Fruit fly (Drosophila melanogaster): Measurements from ENCODE around the gene Spag1.
A peak's percentile ranks its signal among the peaks of the same experiment; 100 is the strongest.

The Spag1 gene

DNA sequence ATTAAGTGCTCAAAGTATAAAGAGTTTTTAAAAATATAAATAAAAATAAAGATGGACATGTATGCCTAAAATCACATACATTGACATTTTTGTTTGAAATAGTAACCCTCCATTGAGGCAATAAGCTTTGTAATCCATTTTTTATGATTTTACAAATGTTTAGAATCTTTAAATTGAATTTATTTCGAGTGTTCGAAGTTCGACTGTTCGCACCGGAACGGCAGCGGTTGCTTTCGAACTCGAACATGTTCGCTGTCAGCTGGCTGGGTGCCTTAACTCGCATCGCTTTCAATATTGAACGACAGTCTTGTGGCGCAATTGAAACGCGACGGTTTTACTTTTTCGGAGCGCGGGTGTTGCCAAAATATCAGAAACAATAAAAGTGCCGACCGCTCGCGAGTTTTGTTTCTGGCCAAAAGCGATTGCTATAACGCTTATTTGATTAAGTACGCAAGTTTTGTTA is 32.1 kb upstream of the Spag1 start, which contains the start of gene CG46339 (continued):
- peak; percentile 79 for TF ChIP-seq CG15514 (GFP tag; optimal IDR thresholded peaks at IDR 0.05)
- peak; percentile 54; the same call in 1 of the 2 replicates for TF ChIP-seq amos (GFP tag; IDR thresholded peaks at IDR 0.05; ENCODE audit: partially characterized antibody)
- peak; percentile 74 for TF ChIP-seq Hey (tag; optimal IDR thresholded peaks at IDR 0.05)
- TF ChIP-seq nau (GFP tag; optimal IDR thresholded peaks at IDR 0.05): peak; percentile 66
- peak; percentile 42 for TF ChIP-seq bigmax (GFP tag; optimal IDR thresholded peaks at IDR 0.05)
- TF ChIP-seq CG6813 (GFP tag; optimal IDR thresholded peaks at IDR 0.05): peak; percentile 84
- TF ChIP-seq CG9437 (GFP tag; optimal IDR thresholded peaks at IDR 0.05): no peak
- no peak for TF ChIP-seq Ets65A (GFP tag)
- no peak for TF ChIP-seq nerfin-2 (GFP tag; IDR thresholded peaks at IDR 0.05; ENCODE audit: partially characterized antibody)
- peak; percentile 47 for TF ChIP-seq lilli (GFP tag; optimal IDR thresholded peaks at IDR 0.05)
- peak; percentile 54 for TF ChIP-seq CG15011 (GFP tag; optimal IDR thresholded peaks at IDR 0.05)
- peak; percentile 7 for TF ChIP-seq gsb-n (tag; optimal IDR thresholded peaks at IDR 0.05)
- peak; percentile 88 for TF ChIP-seq CG7987 (GFP tag; optimal IDR thresholded peaks at IDR 0.05)
- peak; percentile 43; the same call in 1 of the 3 replicates for TF ChIP-seq tgo (GFP tag; IDR thresholded peaks at IDR 0.05)
- peak; percentile 87 for TF ChIP-seq Hand (GFP tag; optimal IDR thresholded peaks at IDR 0.05)
- TF ChIP-seq Max (GFP tag; optimal IDR thresholded peaks at IDR 0.05): peak; percentile 52
- TF ChIP-seq MBD-R2 (GFP tag; IDR thresholded peaks at IDR 0.05): peak; percentile 24; the same call in 1 of the 2 replicates
- TF ChIP-seq tin (GFP tag; optimal IDR thresholded peaks at IDR 0.05): peak; percentile 24
- TF ChIP-seq cad (GFP tag; optimal IDR thresholded peaks at IDR 0.05): no peak
- TF ChIP-seq CG31365 (tag; optimal IDR thresholded peaks at IDR 0.05): peak; percentile 62
- TF ChIP-seq CG6254 (GFP tag; optimal IDR thresholded peaks at IDR 0.05): peak; percentile 8
- peak; percentile 71 for TF ChIP-seq CG17385 (GFP tag; optimal IDR thresholded peaks at IDR 0.05)
- TF ChIP-seq CG2120 (GFP tag; optimal IDR thresholded peaks at IDR 0.05): peak; percentile 54
- TF ChIP-seq CG42726 (GFP tag; IDR thresholded peaks at IDR 0.05; ENCODE audit: partially characterized antibody): peak; percentile 67; the same call in 1 of the 2 replicates
- TF ChIP-seq tap (tag; optimal IDR thresholded peaks at IDR 0.05): peak; percentile 49
- TF ChIP-seq CG14441 (GFP tag; IDR thresholded peaks at IDR 0.05): 0 out of 2 replicates have a peak, but pooled peaks have one; percentile 41
- TF ChIP-seq MESR4 (GFP tag; optimal IDR thresholded peaks at IDR 0.05): peak; percentile 33
- peak; percentile 87 for TF ChIP-seq CG6765 (GFP tag; optimal IDR thresholded peaks at IDR 0.05)
- peak; percentile 76 for TF ChIP-seq sug (tag; optimal IDR thresholded peaks at IDR 0.05)
- peak; percentile 55; the same call in 1 of the 2 replicates for TF ChIP-seq NFAT (GFP tag; IDR thresholded peaks at IDR 0.05)
- peak; percentile 38; the same call in 2 of the 3 replicates for TF ChIP-seq vnd (GFP tag; IDR thresholded peaks at IDR 0.05; ENCODE audit: partially characterized antibody)
- TF ChIP-seq CG12236 (GFP tag; optimal IDR thresholded peaks at IDR 0.05): peak; percentile 8
- TF ChIP-seq pho (GFP tag; optimal IDR thresholded peaks at IDR 0.05): peak; percentile 63
- 0 out of 2 replicates have a peak, but pooled peaks have one; percentile 13 for TF ChIP-seq bowl (GFP tag; IDR thresholded peaks at IDR 0.05)
- peak; percentile 9 for TF ChIP-seq kah (GFP tag; optimal IDR thresholded peaks at IDR 0.05)
- no peak for TF ChIP-seq CG4404 (GFP tag; IDR thresholded peaks at IDR 0.05)
- peak; percentile 57 for TF ChIP-seq fd96Cb (tag; optimal IDR thresholded peaks at IDR 0.05)
- TF ChIP-seq sqz (GFP tag; optimal IDR thresholded peaks at IDR 0.05): peak; percentile 65
- peak; percentile 39 for TF ChIP-seq CG14710 (tag; optimal IDR thresholded peaks at IDR 0.05)
- peak; percentile 48 for TF ChIP-seq CG4820 (GFP tag; optimal IDR thresholded peaks at IDR 0.05)
- peak; percentile 51 for TF ChIP-seq vfl (GFP tag; optimal IDR thresholded peaks at IDR 0.05)
- TF ChIP-seq pfk (GFP tag; optimal IDR thresholded peaks at IDR 0.05): peak; percentile 52
- TF ChIP-seq CG10267 (tag; optimal IDR thresholded peaks at IDR 0.05): peak; percentile 65
